Fruit fly (Drosophila melanogaster): ENCODE data around the gene Taf9.
A peak's percentile ranks its signal among the peaks of the same experiment; 100 is the strongest.

Taf9 gene

DNA sequence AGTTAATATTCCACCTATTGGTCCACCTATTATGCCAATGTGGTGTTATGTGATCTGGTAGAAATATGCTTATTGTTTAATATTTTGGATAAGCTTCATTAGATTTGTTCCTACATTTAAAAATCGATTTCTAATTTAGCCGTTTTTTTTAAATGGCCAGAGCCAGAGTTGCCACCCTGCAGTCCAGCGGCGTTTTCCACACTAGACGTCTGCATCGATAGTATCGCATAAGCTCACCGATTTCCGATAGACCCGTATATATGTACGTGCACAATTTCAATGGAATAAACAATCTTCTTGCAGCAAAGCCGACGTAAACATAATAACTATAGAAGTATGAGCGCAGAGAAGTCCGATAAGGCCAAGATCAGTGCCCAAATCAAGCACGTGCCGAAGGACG is at the start of gene Taf9 (continued):
- TF ChIP-seq Med (GFP tag) (peak; percentile 83), exex (tag; optimal IDR thresholded peaks at IDR 0.05) (no peak), sqz (GFP tag; optimal IDR thresholded peaks at IDR 0.05) (no peak), CG8478 (optimal IDR thresholded peaks at IDR 0.05) (no peak), BtbVII (GFP tag; optimal IDR thresholded peaks at IDR 0.05) (no peak), CG16779 (GFP tag; IDR thresholded peaks at IDR 0.05) (no peak), CG1529 (GFP tag; optimal IDR thresholded peaks at IDR 0.05) (no peak), CG2120 (GFP tag; optimal IDR thresholded peaks at IDR 0.05) (peak; percentile 12), Poxn (GFP tag; IDR thresholded peaks at IDR 0.05) (no peak), cad (GFP tag; optimal IDR thresholded peaks at IDR 0.05) (no peak), Sry-β (GFP tag; optimal IDR thresholded peaks at IDR 0.05) (no peak), fd64A (GFP tag; optimal IDR thresholded peaks at IDR 0.05) (no peak), trem (tag; optimal IDR thresholded peaks at IDR 0.05) (peak; percentile 24), NK7.1 (GFP tag; optimal IDR thresholded peaks at IDR 0.05) (no peak), Aef1 (GFP tag; IDR thresholded peaks at IDR 0.05) (no peak), nerfin-2 (GFP tag; IDR thresholded peaks at IDR 0.05; ENCODE audit: partially characterized antibody) (peak; percentile 84), HLH3B (GFP tag; IDR thresholded peaks at IDR 0.05) (no peak), dpn (GFP tag; optimal IDR thresholded peaks at IDR 0.05) (no peak), Hmr (GFP tag; optimal IDR thresholded peaks at IDR 0.05) (no peak), CG8290 (GFP tag; optimal IDR thresholded peaks at IDR 0.05) (no peak), CG8290 (tag; optimal IDR thresholded peaks at IDR 0.05) (peak in 1 of 2 experiments; percentile 31), h (optimal IDR thresholded peaks at IDR 0.05) (no peak), HHEX (GFP tag; optimal IDR thresholded peaks at IDR 0.05) (no peak), CG42726 (GFP tag; IDR thresholded peaks at IDR 0.05; ENCODE audit: partially characterized antibody) (peak; percentile 88; the same call in 1 of the 2 replicates), CG30403 (GFP tag; optimal IDR thresholded peaks at IDR 0.05) (no peak), zfh2 (GFP tag; optimal IDR thresholded peaks at IDR 0.05) (no peak), CG6854 (GFP tag; optimal IDR thresholded peaks at IDR 0.05) (no peak), dysf (GFP tag; IDR thresholded peaks at IDR 0.05) (no peak), HmgD (GFP tag; optimal IDR thresholded peaks at IDR 0.05) (no peak), Sry-δ (GFP tag; optimal IDR thresholded peaks at IDR 0.05) (peak; percentile 75), ham (GFP tag; IDR thresholded peaks at IDR 0.05) (no peak), MTF-1 (GFP tag; optimal IDR thresholded peaks at IDR 0.05; ENCODE audit: borderline replicate concordance) (no peak), Opbp (GFP tag; IDR thresholded peaks at IDR 0.05; ENCODE audit: partially characterized antibody) (peak; percentile 90), Stat92E (GFP tag; optimal IDR thresholded peaks at IDR 0.05) (peak in 1 of 3 experiments; percentile 0), CG7745 (tag; optimal IDR thresholded peaks at IDR 0.05) (no peak), BEAF-32 (GFP tag; optimal IDR thresholded peaks at IDR 0.05) (peak; percentile 82), repo (GFP tag; optimal IDR thresholded peaks at IDR 0.05) (no peak), Trl (optimal IDR thresholded peaks at IDR 0.05) (no peak), Trl (GFP tag; optimal IDR thresholded peaks at IDR 0.05) (no peak), CG12769 (tag; optimal IDR thresholded peaks at IDR 0.05) (no peak), z (GFP tag; IDR thresholded peaks at IDR 0.05) (no peak), usp (GFP tag; optimal IDR thresholded peaks at IDR 0.05) (no peak), CG8944 (GFP tag; optimal IDR thresholded peaks at IDR 0.05) (no peak), C15 (GFP tag; IDR thresholded peaks at IDR 0.05) (no peak), al (GFP tag; IDR thresholded peaks at IDR 0.05) (no peak), Mrtf (GFP tag; IDR thresholded peaks at IDR 0.05) (no peak), CG4404 (GFP tag; IDR thresholded peaks at IDR 0.05) (no peak), run (tag; optimal IDR thresholded peaks at IDR 0.05) (no peak), CG12071 (GFP tag; optimal IDR thresholded peaks at IDR 0.05) (no peak), slbo (GFP tag; IDR thresholded peaks at IDR 0.05) (peak; percentile 47; the same call in 1 of the 2 replicates), bowl (GFP tag; IDR thresholded peaks at IDR 0.05) (no peak), B-H2 (GFP tag; optimal IDR thresholded peaks at IDR 0.05) (peak; percentile 3), CG7357 (GFP tag; IDR thresholded peaks at IDR 0.05) (no peak), CG10267 (tag; optimal IDR thresholded peaks at IDR 0.05) (peak; percentile 87)

Measured in whole organism, embryonic.